Fruit fly (Drosophila melanogaster): ENCODE measurements around the gene Ube4A.
A peak's percentile ranks its signal among the peaks of the same experiment; 100 is the strongest.

The Ube4A gene

DNA sequence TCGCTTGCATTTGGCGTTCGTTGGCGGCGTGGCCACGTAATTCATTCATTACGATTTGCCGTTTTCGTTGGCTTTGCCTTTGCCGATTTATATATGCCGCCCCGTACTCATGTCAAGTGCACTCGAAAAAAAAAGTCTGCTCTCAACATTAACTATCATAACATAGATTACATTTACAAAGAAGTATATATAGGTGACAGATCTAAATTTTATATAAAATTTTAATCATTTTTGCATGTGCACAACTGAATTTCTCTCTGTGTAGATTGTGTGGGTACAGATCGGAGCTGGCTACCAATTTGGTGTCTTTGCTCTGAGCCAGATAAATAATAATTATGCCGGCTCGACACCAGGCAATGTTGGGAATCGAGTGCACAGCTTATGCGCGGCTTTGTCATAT lies 40.1 kb downstream of the Ube4A start (continued):
- peak; percentile 8 for TF ChIP-seq CG17385 (GFP tag; optimal IDR thresholded peaks at IDR 0.05)
- TF ChIP-seq CG34422 (GFP tag; IDR thresholded peaks at IDR 0.05), result peak; percentile 75; the same call in 1 of the 3 replicates
- no peak for TF ChIP-seq HmgD (GFP tag; optimal IDR thresholded peaks at IDR 0.05)
- peak; percentile 36 for TF ChIP-seq CG4820 (GFP tag; optimal IDR thresholded peaks at IDR 0.05)
- TF ChIP-seq Ada2b (GFP tag; IDR thresholded peaks at IDR 0.05), result peak; percentile 43; the same call in 1 of the 2 replicates
- TF ChIP-seq Nf-YA (GFP tag; IDR thresholded peaks at IDR 0.05), result no peak
- no peak for TF ChIP-seq dm (GFP tag; optimal IDR thresholded peaks at IDR 0.05)
- TF ChIP-seq corto (GFP tag; optimal IDR thresholded peaks at IDR 0.05), result no peak
- TF ChIP-seq nau (GFP tag; optimal IDR thresholded peaks at IDR 0.05), result no peak
- peak; percentile 58 for TF ChIP-seq CG15269 (tag; optimal IDR thresholded peaks at IDR 0.05)
- 0 out of 2 replicates have a peak, but pooled peaks have one; percentile 23 for TF ChIP-seq dan (GFP tag; IDR thresholded peaks at IDR 0.05)
- peak; percentile 22 for TF ChIP-seq CG10209 (GFP tag; optimal IDR thresholded peaks at IDR 0.05)
- no peak for TF ChIP-seq B-H2 (GFP tag; optimal IDR thresholded peaks at IDR 0.05)
- TF ChIP-seq ATbp (GFP tag; optimal IDR thresholded peaks at IDR 0.05), result peak; percentile 13
- peak; percentile 33; the same call in 1 of the 2 replicates for TF ChIP-seq Rx (GFP tag; IDR thresholded peaks at IDR 0.05)
- peak; percentile 75 for TF ChIP-seq CG17328 (GFP tag; IDR thresholded peaks at IDR 0.05)
- no peak for TF ChIP-seq CG9437 (GFP tag; optimal IDR thresholded peaks at IDR 0.05)
- TF ChIP-seq CG11247 (GFP tag; IDR thresholded peaks at IDR 0.05), result 0 out of 2 replicates have a peak, but pooled peaks have one; percentile 34
- no peak for TF ChIP-seq CG11723 (GFP tag; optimal IDR thresholded peaks at IDR 0.05)
- TF ChIP-seq CG1602 (GFP tag; optimal IDR thresholded peaks at IDR 0.05), result peak; percentile 35
- no peak for TF ChIP-seq CG4854 (GFP tag; optimal IDR thresholded peaks at IDR 0.05)
- peak; percentile 31 for TF ChIP-seq CG7786 (GFP tag; optimal IDR thresholded peaks at IDR 0.05)
- peak; percentile 61 for TF ChIP-seq CG2712 (tag; optimal IDR thresholded peaks at IDR 0.05)
- TF ChIP-seq CG9876 (GFP tag; optimal IDR thresholded peaks at IDR 0.05), result no peak
- TF ChIP-seq Lpt (GFP tag; optimal IDR thresholded peaks at IDR 0.05), result no peak
- TF ChIP-seq ERR (GFP tag; optimal IDR thresholded peaks at IDR 0.05), result no peak
- TF ChIP-seq Oli (tag; optimal IDR thresholded peaks at IDR 0.05), result peak; percentile 53
- peak; percentile 37; the same call in 1 of the 2 replicates for TF ChIP-seq CG9932 (GFP tag; IDR thresholded peaks at IDR 0.05)
- peak; percentile 4 for TF ChIP-seq CG18476 (GFP tag; optimal IDR thresholded peaks at IDR 0.05)
- peak; percentile 40; the same call in 1 of the 3 replicates for TF ChIP-seq CG14050 (GFP tag; IDR thresholded peaks at IDR 0.05)
- TF ChIP-seq lilli (GFP tag; optimal IDR thresholded peaks at IDR 0.05), result peak; percentile 44
- TF ChIP-seq CG6854 (GFP tag; optimal IDR thresholded peaks at IDR 0.05), result no peak
- TF ChIP-seq sens (GFP tag), result peak; percentile 49
- TF ChIP-seq CG12744 (GFP tag; optimal IDR thresholded peaks at IDR 0.05), result no peak
- TF ChIP-seq gce (GFP tag; IDR thresholded peaks at IDR 0.05), result no peak
- no peak for TF ChIP-seq CG17568 (GFP tag; optimal IDR thresholded peaks at IDR 0.05)
- peak; percentile 48 for TF ChIP-seq lab (GFP tag; optimal IDR thresholded peaks at IDR 0.05)
- TF ChIP-seq CG15073 (GFP tag; optimal IDR thresholded peaks at IDR 0.05), result no peak
- 0 out of 3 replicates have a peak, but pooled peaks have one; percentile 45 for TF ChIP-seq otp (GFP tag; IDR thresholded peaks at IDR 0.05)
- peak; percentile 47 for TF ChIP-seq CG18262 (tag; optimal IDR thresholded peaks at IDR 0.05)
- TF ChIP-seq CG2678 (tag; optimal IDR thresholded peaks at IDR 0.05), result peak; percentile 49
- no peak for TF ChIP-seq Optix (GFP tag; IDR thresholded peaks at IDR 0.05)
- TF ChIP-seq CG34376 (GFP tag; optimal IDR thresholded peaks at IDR 0.05), result no peak
- TF ChIP-seq CG11504 (tag; optimal IDR thresholded peaks at IDR 0.05), result peak; percentile 65
- no peak for TF ChIP-seq trh (GFP tag; optimal IDR thresholded peaks at IDR 0.05)
- no peak for TF ChIP-seq CG7963 (GFP tag; IDR thresholded peaks at IDR 0.05; ENCODE audit: partially characterized antibody)
- no peak for TF ChIP-seq Taf1 (GFP tag; IDR thresholded peaks at IDR 0.05)
- TF ChIP-seq danr (GFP tag; IDR thresholded peaks at IDR 0.05), result no peak
- TF ChIP-seq CG1832 (GFP tag; optimal IDR thresholded peaks at IDR 0.05), result no peak
- peak; percentile 50 for TF ChIP-seq Xbp1 (GFP tag; optimal IDR thresholded peaks at IDR 0.05)
- no peak for TF ChIP-seq sim (GFP tag; IDR thresholded peaks at IDR 0.05)
- TF ChIP-seq C15 (GFP tag; IDR thresholded peaks at IDR 0.05), result no peak
